Worm (Caenorhabditis elegans): ENCODE results near the gene W04G3.5.

W04G3.5 gene

DNA sequence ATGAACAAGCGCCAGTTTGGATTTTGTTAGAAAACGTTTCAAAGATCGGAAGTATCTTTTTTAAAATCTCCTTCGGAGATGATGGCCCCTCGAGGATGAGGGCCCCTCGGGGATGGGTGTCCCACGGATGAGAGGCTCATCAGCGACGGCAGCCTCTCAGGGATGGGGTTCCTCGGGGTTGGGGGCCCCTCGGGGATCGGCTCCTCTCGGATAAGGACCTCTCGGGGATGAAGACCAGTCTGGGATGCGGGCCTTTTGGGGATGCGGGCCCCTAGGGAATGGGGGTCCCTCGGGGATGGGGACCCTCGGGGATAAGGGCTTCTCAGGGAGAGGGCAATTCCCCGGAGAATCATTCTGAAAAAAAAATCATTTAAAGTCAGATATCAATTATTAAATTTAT lies 23.1 kb upstream of the W04G3.5 start:
- TF ChIP-seq R02D3.7 (tag; optimal IDR thresholded peaks at IDR 0.05) (no peak), aly-2 (tag; optimal IDR thresholded peaks at IDR 0.05) (no peak), jun-1 (tag; optimal IDR thresholded peaks at IDR 0.05) (no peak), unc-39 (tag; optimal IDR thresholded peaks at IDR 0.05) (no peak), elt-3 (tag; optimal IDR thresholded peaks at IDR 0.05) (no peak), nhr-67 (tag; optimal IDR thresholded peaks at IDR 0.05) (no peak), pqm-1 (tag; optimal IDR thresholded peaks at IDR 0.05) (no peak), nhr-28 (tag; optimal IDR thresholded peaks at IDR 0.05) (no peak), lin-39 (tag; optimal IDR thresholded peaks at IDR 0.05) (no peak), ceh-82 (tag; optimal IDR thresholded peaks at IDR 0.05) (no peak), lin-15B (tag; optimal IDR thresholded peaks at IDR 0.05) (no peak), daf-12 (tag; optimal IDR thresholded peaks at IDR 0.05) (no peak)

DNA sequence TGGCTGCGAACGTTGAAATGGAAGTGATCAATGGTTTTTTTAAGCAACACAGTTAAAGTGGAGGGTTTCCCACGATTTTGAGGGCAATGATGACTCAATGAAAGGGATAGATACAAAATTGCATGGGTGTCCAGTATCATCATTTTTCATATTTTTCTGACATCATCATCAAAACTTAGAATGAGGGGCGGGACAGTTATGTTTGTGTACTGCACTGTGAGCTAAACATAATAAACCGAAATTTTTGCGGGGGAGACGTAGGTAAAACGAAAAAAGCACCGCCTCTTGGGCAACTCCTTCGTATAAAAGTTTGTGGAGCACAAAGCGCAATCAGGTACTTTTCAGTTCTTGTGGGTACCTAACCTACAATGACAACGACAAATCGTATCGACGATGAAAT lies 19.8 kb upstream of the W04G3.5 start, which contains the start of gene C09F12.2:
C09F12.2 (plus strand) TSS at position 301 of the 400 bp plus-strand sequence.
- TF ChIP-seq ceh-28 (tag; optimal IDR thresholded peaks at IDR 0.05) (no peak), nhr-43 (tag; optimal IDR thresholded peaks at IDR 0.05; ENCODE audit: poor library complexity, severe bottlenecking) (no peak), elt-1 (tag; optimal IDR thresholded peaks at IDR 0.05) (no peak), mml-1 (tag; optimal IDR thresholded peaks at IDR 0.05) (no peak), ceh-16 (tag; optimal IDR thresholded peaks at IDR 0.05) (no peak), daf-12 (tag; optimal IDR thresholded peaks at IDR 0.05) (no peak), lin-39 (tag; optimal IDR thresholded peaks at IDR 0.05) (no peak), zag-1 (tag; optimal IDR thresholded peaks at IDR 0.05) (no peak), snpc-4 (tag; optimal IDR thresholded peaks at IDR 0.05) (no peak), fkh-10 (GFP tag; optimal IDR thresholded peaks at IDR 0.05) (no peak), fos-1 (tag; optimal IDR thresholded peaks at IDR 0.05) (no peak), nhr-12 (tag; optimal IDR thresholded peaks at IDR 0.05) (no peak)

DNA sequence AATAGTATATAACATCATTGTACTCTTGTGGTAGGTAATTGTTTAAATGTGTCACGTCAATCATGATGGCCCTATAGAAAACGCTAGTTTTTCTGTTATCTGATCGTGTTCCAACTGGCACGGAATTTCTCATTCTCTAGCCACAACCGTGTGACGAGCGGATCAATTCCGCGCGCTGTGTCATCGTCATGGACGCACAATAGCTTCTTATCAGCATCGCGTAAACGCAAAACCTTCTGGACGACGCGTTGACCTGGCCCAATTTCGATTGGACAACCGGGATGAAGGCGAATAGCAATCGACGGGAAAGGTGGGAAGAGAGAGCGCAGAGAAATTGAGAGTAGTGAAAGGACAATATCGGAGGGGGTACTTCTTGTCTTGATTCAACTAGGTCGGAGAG lies 16.4 kb upstream of the W04G3.5 start, which contains the start of gene lpr-3:
lpr-3 (plus strand) TSS at position 374 of the 400 bp plus-strand sequence.
- TF ChIP-seq unc-39 (tag; optimal IDR thresholded peaks at IDR 0.05) (no peak), nhr-23 (tag; optimal IDR thresholded peaks at IDR 0.05) (peak; percentile 99), elt-3 (tag; optimal IDR thresholded peaks at IDR 0.05) (peak in 1 of 3 experiments; percentile 58), mdl-1 (tag; optimal IDR thresholded peaks at IDR 0.05) (no peak), ztf-11 (tag; optimal IDR thresholded peaks at IDR 0.05) (no peak), ZK546.5 (tag; optimal IDR thresholded peaks at IDR 0.05) (no peak), egl-27 (tag; optimal IDR thresholded peaks at IDR 0.05) (no peak), unc-62 (GFP tag; optimal IDR thresholded peaks at IDR 0.05) (peak; percentile 1), lsy-12 (tag; optimal IDR thresholded peaks at IDR 0.05) (no peak), hmg-11 (tag; optimal IDR thresholded peaks at IDR 0.05) (no peak), mml-1 (tag; optimal IDR thresholded peaks at IDR 0.05) (no peak), egl-5 (tag; optimal IDR thresholded peaks at IDR 0.05) (no peak), jun-1 (tag; optimal IDR thresholded peaks at IDR 0.05) (no peak), nhr-25 (tag; optimal IDR thresholded peaks at IDR 0.05) (peak; percentile 46), fos-1 (tag; optimal IDR thresholded peaks at IDR 0.05) (peak; percentile 12), elt-1 (tag; optimal IDR thresholded peaks at IDR 0.05) (peak; percentile 33), nhr-11 (tag; optimal IDR thresholded peaks at IDR 0.05) (no peak), nhr-43 (tag; optimal IDR thresholded peaks at IDR 0.05; ENCODE audit: poor library complexity, severe bottlenecking) (peak; percentile 32), aly-2 (tag; optimal IDR thresholded peaks at IDR 0.05) (no peak), skn-1 (tag; optimal IDR thresholded peaks at IDR 0.05) (no peak), nhr-237 (tag; optimal IDR thresholded peaks at IDR 0.05) (no peak), ceh-28 (tag; optimal IDR thresholded peaks at IDR 0.05) (peak; percentile 51), nhr-28 (tag; optimal IDR thresholded peaks at IDR 0.05) (no peak)

DNA sequence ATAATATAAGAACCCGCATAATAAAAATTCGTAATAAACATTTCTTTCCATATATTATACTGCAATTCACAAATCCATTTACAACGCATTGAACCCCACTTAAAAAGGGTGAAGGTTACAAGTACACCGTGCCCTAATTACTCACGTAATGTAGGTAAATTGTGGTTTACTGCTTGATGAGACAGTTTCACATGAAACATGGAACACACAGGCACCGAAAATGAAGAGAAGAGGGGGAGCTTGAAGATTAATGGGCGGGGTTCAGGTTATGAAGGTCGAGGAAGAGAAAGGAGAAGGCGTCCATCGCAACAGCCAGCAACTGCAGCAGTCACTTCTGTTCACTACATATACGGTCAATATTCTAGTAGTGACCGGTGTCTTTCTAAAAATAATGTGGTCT lies 13.7 kb upstream of the W04G3.5 start, which contains the start of gene lpr-6:
lpr-6 (plus strand) TSS at position 251 of the 400 bp plus-strand sequence.
- no peak for TF ChIP-seq ceh-28 (tag; optimal IDR thresholded peaks at IDR 0.05)
- peak; percentile 5 for TF ChIP-seq nhr-25 (tag; optimal IDR thresholded peaks at IDR 0.05)
- TF ChIP-seq skn-1 (tag; optimal IDR thresholded peaks at IDR 0.05) = no peak
- no peak for TF ChIP-seq nhr-67 (tag; optimal IDR thresholded peaks at IDR 0.05)
- no peak for TF ChIP-seq egl-5 (tag; optimal IDR thresholded peaks at IDR 0.05)
- no peak for TF ChIP-seq elt-1 (tag; optimal IDR thresholded peaks at IDR 0.05)
- TF ChIP-seq nhr-76 (tag; optimal IDR thresholded peaks at IDR 0.05) = no peak
- TF ChIP-seq daf-12 (tag; optimal IDR thresholded peaks at IDR 0.05) = no peak
- TF ChIP-seq fkh-10 (GFP tag; optimal IDR thresholded peaks at IDR 0.05) = no peak
- no peak for TF ChIP-seq tbx-2 (tag; optimal IDR thresholded peaks at IDR 0.05)
- no peak for TF ChIP-seq snpc-4 (tag; optimal IDR thresholded peaks at IDR 0.05)
- TF ChIP-seq nhr-28 (tag; optimal IDR thresholded peaks at IDR 0.05) = no peak
- peak; percentile 87 for TF ChIP-seq nhr-23 (tag; optimal IDR thresholded peaks at IDR 0.05)
- peak; percentile 86 for TF ChIP-seq nhr-43 (tag; optimal IDR thresholded peaks at IDR 0.05; ENCODE audit: poor library complexity, severe bottlenecking)
- TF ChIP-seq mdl-1 (tag; optimal IDR thresholded peaks at IDR 0.05) = no peak
- TF ChIP-seq ztf-4 (tag; optimal IDR thresholded peaks at IDR 0.05) = no peak
- no peak for TF ChIP-seq nfya-1 (tag; optimal IDR thresholded peaks at IDR 0.05; ENCODE audit: insufficient read depth)
- no peak for TF ChIP-seq elt-3 (tag; optimal IDR thresholded peaks at IDR 0.05)
- no peak for TF ChIP-seq egl-27 (tag; optimal IDR thresholded peaks at IDR 0.05)
- TF ChIP-seq nhr-12 (tag; optimal IDR thresholded peaks at IDR 0.05) = no peak
- peak; percentile 11 for TF ChIP-seq ama-1 (optimal IDR thresholded peaks at IDR 0.05)
